Worm (Caenorhabditis elegans) whole organism, young adult: ENCODE data around the gene attf-3.

Experiments used
- B0336.3 ChIP-seq: fragments of 200-800 bp; sonication (Bioruptor generic); IDR thresholded peaks from 2 replicates; pipeline ENCODE4 v1.3.6; 2022; ENCODE audit warnings: missing genetic modification characterization, missing compliant biosample characterization
- F49E8.2 ChIP-seq: sonication (generic microtip); optimal IDR thresholded peaks from 3 replicates; lab custom pipeline; 2017; ENCODE audit warnings: missing genetic modification characterization, mild to moderate bottlenecking, missing compliant biosample characterization, antibody characterized with exemption, moderate library complexity; ENCODE audit not compliant: insufficient read depth
- aptf-3 ChIP-seq: fragments of 200-800 bp; sonication (Bioruptor generic); IDR thresholded peaks from 2 replicates; pipeline ENCODE4 v1.3.6; 2022; ENCODE audit warnings: missing genetic modification characterization, missing compliant biosample characterization
- attf-3 ChIP-seq: fragments of 200-800 bp; sonication (Bioruptor generic); conservative IDR thresholded peaks from 2 replicates; pipeline ENCODE4 v1.3.6; 2022; ENCODE audit warnings: missing genetic modification reagents, missing genetic modification characterization, missing compliant biosample characterization
- bed-2 ChIP-seq: fragments of 200-800 bp; sonication (Bioruptor generic); IDR thresholded peaks from 2 replicates; pipeline ENCODE4 v1.3.6; 2022; ENCODE audit warnings: missing genetic modification reagents, missing genetic modification characterization, missing compliant biosample characterization
- mel-28 ChIP-seq: sonication (generic microtip); optimal IDR thresholded peaks from 2 replicates; lab custom pipeline; 2016; ENCODE audit warnings: borderline replicate concordance, mild to moderate bottlenecking, missing genetic modification characterization, missing compliant biosample characterization
- pha-4 ChIP-seq: fragments of 150-350 bp; sonication (generic microtip); optimal IDR thresholded peaks from 2 replicates; lab custom pipeline; 2014; ENCODE audit warnings: missing biosample characterization, missing genetic modification reagents, missing genetic modification characterization
- sdz-38 ChIP-seq: sonication (generic microtip); optimal IDR thresholded peaks from 2 replicates; lab custom pipeline; 2016; ENCODE audit warnings: missing genotype, missing genetic modification characterization, missing compliant biosample characterization
- ztf-22 ChIP-seq: fragments of 200-800 bp; sonication (Bioruptor generic); optimal IDR thresholded peaks from 2 replicates; lab custom pipeline; 2018; ENCODE audit warnings: mild to moderate bottlenecking, missing genetic modification characterization, moderate library complexity, missing compliant biosample characterization
- ztf-25 ChIP-seq: fragments of 200-800 bp; sonication (Bioruptor generic); IDR thresholded peaks from 2 replicates; pipeline ENCODE4 v1.3.6; 2022; ENCODE audit warnings: missing genetic modification reagents, missing genetic modification characterization, missing compliant biosample characterization

DNA sequence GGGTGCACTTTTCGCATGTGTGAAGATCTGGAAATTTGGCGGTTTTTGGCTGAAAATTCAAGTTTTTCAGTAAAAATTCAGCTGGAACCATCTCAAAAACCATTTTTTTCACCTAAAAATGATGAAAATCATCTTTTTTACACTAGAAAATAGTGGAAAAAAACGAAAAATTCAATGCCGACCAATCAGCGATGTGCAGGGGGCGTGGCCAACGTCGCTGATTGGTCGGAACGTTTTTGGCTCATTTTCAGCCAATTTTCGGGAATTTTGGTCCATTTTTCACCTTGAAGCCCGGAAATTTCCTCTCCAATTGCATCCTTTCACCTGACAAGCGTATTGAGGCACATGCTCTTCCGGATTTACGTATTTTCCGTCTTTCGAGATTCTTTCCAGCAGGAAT is 1.8 kb downstream of the attf-3 start:
- TF ChIP-seq F49E8.2 (tag; lab: Kevin White, UChicago), result no peak
- TF ChIP-seq ztf-25, result no peak
- no peak for TF ChIP-seq sdz-38 (tag; lab: Kevin White, UChicago)
- no peak for TF ChIP-seq B0336.3 (GFP tag; lab: Robert Waterston, UW)
- no peak for TF ChIP-seq bed-2 (GFP tag; lab: Robert Waterston, UW)
- no peak for TF ChIP-seq ztf-22 (GFP tag; lab: Kevin White, UChicago)
- TF ChIP-seq aptf-3, result no peak
- TF ChIP-seq attf-3 (GFP tag; lab: Robert Waterston, UW), result no peak
- TF ChIP-seq pha-4 (tag; lab: Kevin White, UChicago), result no peak
- TF ChIP-seq mel-28 (tag; lab: Kevin White, UChicago), result no peak
